Worm (Caenorhabditis elegans) whole organism, L2 larva: ENCODE measurements around the gene tatn-1.
A peak's percentile ranks its signal among the peaks of the same experiment; 100 is the strongest.

ENCODE experiments used
- C34F6.9 ChIP-seq: fragments of 150-350 bp; optimal IDR thresholded peaks from 2 replicates; lab custom pipeline; 2014; ENCODE audit warnings: missing biosample characterization, missing genetic modification characterization
- F13H6.1 ChIP-seq: sonication (generic microtip); optimal IDR thresholded peaks from 2 replicates; lab custom pipeline; 2016; ENCODE audit warnings: missing genetic modification characterization, missing compliant biosample characterization
- R02D3.7 ChIP-seq: fragments of 150-350 bp; optimal IDR thresholded peaks from 2 replicates; lab custom pipeline; 2014; ENCODE audit warnings: missing biosample characterization, missing genetic modification characterization
- Y55F3AM.14 ChIP-seq: fragments of 200-800 bp; sonication (Bioruptor generic); optimal IDR thresholded peaks from 2 replicates; lab custom pipeline; 2018; ENCODE audit warnings: mild to moderate bottlenecking, missing genetic modification characterization, missing compliant biosample characterization
- ZK546.5 ChIP-seq: sonication (generic microtip); optimal IDR thresholded peaks from 2 replicates; lab custom pipeline; 2017; ENCODE audit warnings: missing biosample characterization, missing genetic modification characterization
- ama-1 ChIP-seq: fragments of 150-350 bp; optimal IDR thresholded peaks from 2 replicates; lab custom pipeline; 2018; ENCODE audit warnings: inconsistent platforms
- blmp-1 ChIP-seq: sonication (generic microtip); optimal IDR thresholded peaks from 2 replicates; lab custom pipeline; 2017; ENCODE audit warnings: missing genetic modification characterization, mild to moderate bottlenecking, missing compliant biosample characterization, antibody characterized with exemption, moderate library complexity; ENCODE audit not compliant: insufficient read depth
- ceh-16 ChIP-seq: fragments of 150-350 bp; optimal IDR thresholded peaks from 2 replicates; lab custom pipeline; 2014; ENCODE audit warnings: missing biosample characterization, missing genetic modification characterization
- ceh-82 ChIP-seq: fragments of 150-350 bp; optimal IDR thresholded peaks from 2 replicates; lab custom pipeline; 2014; ENCODE audit warnings: missing biosample characterization, missing genetic modification characterization
- crh-2 ChIP-seq: sonication (generic microtip); optimal IDR thresholded peaks from 2 replicates; lab custom pipeline; 2017; ENCODE audit warnings: missing biosample characterization, missing genetic modification characterization
- dmd-4 ChIP-seq: sonication (generic microtip); optimal IDR thresholded peaks from 2 replicates; lab custom pipeline; 2017; ENCODE audit warnings: missing biosample characterization, missing genetic modification characterization
- egl-27 ChIP-seq: sonication (generic microtip); optimal IDR thresholded peaks from 3 replicates; lab custom pipeline; 2017; ENCODE audit warnings: missing biosample characterization, missing genetic modification reagents, missing genetic modification characterization
- elt-3 ChIP-seq: sonication (generic microtip); optimal IDR thresholded peaks from 2 replicates; lab custom pipeline; 2017; ENCODE audit warnings: missing biosample characterization, missing genetic modification characterization
- fos-1 ChIP-seq: fragments of 150-350 bp; optimal IDR thresholded peaks from 2 replicates; lab custom pipeline; 2014; ENCODE audit warnings: missing biosample characterization, missing genetic modification characterization
- gmeb-1 ChIP-seq: fragments of 150-350 bp; optimal IDR thresholded peaks from 2 replicates; lab custom pipeline; 2014; ENCODE audit warnings: missing biosample characterization, missing genetic modification characterization
- lin-11 ChIP-seq: fragments of 150-350 bp; sonication (generic microtip); optimal IDR thresholded peaks from 2 replicates; lab custom pipeline; 2014; ENCODE audit warnings: missing biosample characterization, missing genetic modification characterization, inconsistent platforms, mixed read lengths
- lin-13 ChIP-seq: fragments of 150-350 bp; optimal IDR thresholded peaks from 2 replicates; lab custom pipeline; 2014; ENCODE audit warnings: missing biosample characterization, missing genetic modification reagents, missing genetic modification characterization
- lin-39 ChIP-seq: fragments of 150-350 bp; optimal IDR thresholded peaks from 2 replicates; lab custom pipeline; 2014; ENCODE audit warnings: missing biosample characterization, missing genetic modification reagents, missing genetic modification characterization
- lsy-2 ChIP-seq, 2 experiments: fragments of 150-350 bp in 1 of 2; sonication (generic microtip) in 1 of 2; optimal IDR thresholded peaks; 2 replicates each; lab custom pipeline; 2014 to 2017; ENCODE audit warnings: missing biosample characterization in 2 of 2, missing genetic modification characterization in 2 of 2
- mab-5 ChIP-seq: fragments of 150-350 bp; optimal IDR thresholded peaks from 2 replicates; lab custom pipeline; 2014; ENCODE audit warnings: missing biosample characterization, missing genetic modification characterization
- mbf-1 ChIP-seq: sonication (generic microtip); optimal IDR thresholded peaks from 2 replicates; lab custom pipeline; 2017; ENCODE audit warnings: missing biosample characterization, missing genetic modification characterization
- mdl-1 ChIP-seq, 2 experiments: fragments of 150-350 bp in 1 of 2; sonication (generic microtip) in 1 of 2; optimal IDR thresholded peaks; 2 replicates each; lab custom pipeline; 2017; ENCODE audit warnings: missing biosample characterization in 2 of 2, missing genetic modification characterization in 2 of 2
- nhr-10 ChIP-seq: sonication (generic microtip); optimal IDR thresholded peaks from 2 replicates; lab custom pipeline; 2017; ENCODE audit warnings: missing biosample characterization, missing genetic modification characterization
- nhr-12 ChIP-seq: fragments of 150-350 bp; optimal IDR thresholded peaks from 2 replicates; lab custom pipeline; 2014; ENCODE audit warnings: missing biosample characterization, missing genetic modification characterization
- nhr-129 ChIP-seq: fragments of 150-350 bp; optimal IDR thresholded peaks from 2 replicates; lab custom pipeline; 2014; ENCODE audit warnings: missing biosample characterization, missing genetic modification characterization
- nhr-21 ChIP-seq: fragments of 150-350 bp; optimal IDR thresholded peaks from 2 replicates; lab custom pipeline; 2014; ENCODE audit warnings: missing biosample characterization, missing genetic modification characterization
- nhr-23 ChIP-seq: fragments of 150-350 bp; optimal IDR thresholded peaks from 2 replicates; lab custom pipeline; 2014; ENCODE audit warnings: missing biosample characterization, missing genetic modification reagents, missing genetic modification characterization
- nhr-237 ChIP-seq: fragments of 150-350 bp; optimal IDR thresholded peaks from 2 replicates; lab custom pipeline; 2014; ENCODE audit warnings: missing biosample characterization, missing genetic modification characterization
- nhr-25 ChIP-seq: fragments of 150-350 bp; sonication (generic microtip); optimal IDR thresholded peaks from 3 replicates; lab custom pipeline; 2014; ENCODE audit warnings: missing biosample characterization, missing genetic modification characterization
- nhr-6 ChIP-seq: fragments of 150-350 bp; optimal IDR thresholded peaks from 2 replicates; lab custom pipeline; 2014; ENCODE audit warnings: missing biosample characterization, missing genetic modification characterization
- nhr-77 ChIP-seq: fragments of 150-350 bp; optimal IDR thresholded peaks from 2 replicates; lab custom pipeline; 2014; ENCODE audit warnings: missing biosample characterization, missing genetic modification characterization
- peb-1 ChIP-seq: fragments of 150-350 bp; optimal IDR thresholded peaks from 2 replicates; lab custom pipeline; 2014; ENCODE audit warnings: missing biosample characterization, missing genetic modification characterization
- sem-4 ChIP-seq: fragments of 150-350 bp; optimal IDR thresholded peaks from 2 replicates; lab custom pipeline; 2014; ENCODE audit warnings: missing biosample characterization, missing genetic modification reagents, missing genetic modification characterization
- skn-1 ChIP-seq: sonication (generic microtip); optimal IDR thresholded peaks from 2 replicates; lab custom pipeline; 2017; ENCODE audit warnings: missing biosample characterization, missing genetic modification characterization
- sma-3 ChIP-seq: sonication (generic microtip); optimal IDR thresholded peaks from 2 replicates; lab custom pipeline; 2016; ENCODE audit warnings: missing genetic modification reagents, missing genetic modification characterization, missing compliant biosample characterization
- sma-9 ChIP-seq, 2 experiments: fragments of 150-350 bp in 1 of 2; sonication (generic microtip) in 1 of 2; optimal IDR thresholded peaks; 2 replicates each; lab custom pipeline; 2014 to 2016; ENCODE audit warnings: missing genetic modification characterization in 2 of 2, mild to moderate bottlenecking in 1 of 2, missing biosample characterization in 1 of 2, missing compliant biosample characterization in 1 of 2, missing genetic modification reagents in 1 of 2, moderate library complexity in 1 of 2
- snpc-4 ChIP-seq: fragments of 150-350 bp; optimal IDR thresholded peaks from 2 replicates; lab custom pipeline; 2014; ENCODE audit warnings: missing biosample characterization, missing genetic modification characterization
- unc-39 ChIP-seq: fragments of 150-350 bp; optimal IDR thresholded peaks from 2 replicates; lab custom pipeline; 2014; ENCODE audit warnings: missing biosample characterization, missing genetic modification characterization
- unc-55 ChIP-seq: fragments of 150-350 bp; sonication (generic microtip); optimal IDR thresholded peaks from 3 replicates; lab custom pipeline; 2014; ENCODE audit warnings: missing biosample characterization, missing genetic modification reagents, missing genetic modification characterization
- unc-62 ChIP-seq: fragments of 150-350 bp; optimal IDR thresholded peaks from 2 replicates; lab custom pipeline; 2014; ENCODE audit warnings: missing biosample characterization, missing genetic modification reagents, missing genetic modification characterization
- zag-1 ChIP-seq: fragments of 150-350 bp; optimal IDR thresholded peaks from 2 replicates; lab custom pipeline; 2014; ENCODE audit warnings: missing biosample characterization, missing genetic modification characterization
- ztf-1 ChIP-seq: fragments of 200-800 bp; sonication (Bioruptor generic); conservative IDR thresholded peaks from 2 replicates; pipeline ENCODE4 v1.3.6; 2022; ENCODE audit warnings: missing genetic modification characterization, missing compliant biosample characterization
- ztf-11 ChIP-seq: sonication (generic microtip); optimal IDR thresholded peaks from 2 replicates; lab custom pipeline; 2017; ENCODE audit warnings: missing biosample characterization, missing genetic modification characterization
- ztf-4 ChIP-seq: fragments of 150-350 bp; optimal IDR thresholded peaks from 2 replicates; lab custom pipeline; 2014; ENCODE audit warnings: missing biosample characterization, missing genetic modification characterization

The tatn-1 gene

DNA sequence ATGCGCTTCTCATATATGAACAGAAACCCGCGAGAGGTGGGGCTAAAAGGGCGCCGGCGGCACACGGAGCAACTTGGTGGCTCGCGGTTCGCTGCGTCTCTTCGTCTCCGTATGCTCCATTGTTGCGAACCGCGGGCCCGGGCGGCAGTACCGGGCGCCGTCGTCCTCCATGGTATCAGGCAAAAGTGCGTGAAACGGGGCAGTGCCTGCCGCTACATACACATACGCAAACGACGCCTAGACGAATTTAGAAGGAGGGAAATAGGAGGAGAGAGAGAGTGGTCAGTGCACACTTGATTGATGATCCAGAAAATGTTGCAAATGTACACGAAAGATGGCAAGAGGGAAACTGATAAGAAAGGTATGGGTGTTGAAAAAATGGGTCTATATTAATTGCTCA, 46.3 kb upstream of the tatn-1 start:
- no peak for TF ChIP-seq crh-2 (tag; lab: Kevin White, UChicago)
- peak; percentile 10 for TF ChIP-seq gmeb-1
- no peak for TF ChIP-seq unc-55 (GFP tag; lab: Kevin White, UChicago)
- peak; percentile 57 for TF ChIP-seq zag-1 (tag; lab: Kevin White, UChicago)
- peak; percentile 61 for TF ChIP-seq snpc-4 (tag; lab: Kevin White, UChicago)
- TF ChIP-seq nhr-21 (tag; lab: Kevin White, UChicago): peak; percentile 11
- TF ChIP-seq fos-1: peak; percentile 51

DNA sequence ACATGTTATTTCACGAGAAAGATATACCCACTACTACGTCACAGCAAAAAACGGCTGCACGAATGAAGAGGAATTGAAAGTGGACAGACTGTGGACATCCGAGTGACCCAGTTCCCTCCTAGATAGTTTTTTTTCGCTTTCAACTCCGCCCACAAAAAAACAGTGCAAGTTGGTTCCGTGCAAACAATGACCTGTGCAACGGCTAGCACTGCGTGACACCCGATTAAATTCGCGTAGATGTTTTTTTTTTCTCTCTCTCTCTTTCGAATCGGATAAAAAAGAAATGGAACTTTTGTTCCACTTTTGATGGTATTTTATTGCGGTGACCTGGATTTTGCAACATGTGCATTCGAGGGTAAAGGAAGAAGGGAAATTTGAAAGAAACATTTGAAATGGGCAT, 45.6 kb upstream of the tatn-1 start:
- TF ChIP-seq lin-39 (tag; lab: Kevin White, UChicago) (no peak), ztf-11 (tag; lab: Kevin White, UChicago) (no peak), Y55F3AM.14 (GFP tag; lab: Kevin White, UChicago) (no peak), F13H6.1 (tag; lab: Kevin White, UChicago) (no peak), unc-62 (GFP tag; lab: Kevin White, UChicago) (no peak), egl-27 (no peak)

DNA sequence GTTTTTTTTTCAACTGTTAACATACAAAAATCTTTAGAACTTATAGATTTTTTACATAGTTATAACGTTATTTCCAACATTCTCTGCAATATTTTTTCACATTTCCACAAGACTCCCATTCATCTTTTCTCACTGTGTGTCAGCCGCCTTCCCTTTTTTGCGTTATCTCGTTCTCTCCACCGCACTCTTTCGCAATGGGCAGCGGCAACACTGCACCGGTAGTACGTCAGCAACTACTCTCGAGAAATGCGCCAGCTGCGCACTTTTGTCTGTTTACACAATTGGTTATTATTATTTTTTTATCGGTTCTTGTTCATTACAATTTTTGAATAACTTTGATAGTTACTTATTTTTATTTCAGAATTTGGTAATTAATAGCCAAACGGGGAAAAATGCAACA, 43.9 kb upstream of the tatn-1 start, which contains the start of gene C05G5.2:
Gene C05G5.2 (plus strand): TSS at position 356 of the 400 bp plus-strand sequence.
- TF ChIP-seq C34F6.9 (tag; lab: Kevin White, UChicago): peak; percentile 89
- peak; percentile 80 for TF ChIP-seq snpc-4 (tag; lab: Kevin White, UChicago)
- no peak for TF ChIP-seq elt-3 (tag; lab: Kevin White, UChicago)
- peak; percentile 82 for TF ChIP-seq lin-13 (GFP tag; lab: Kevin White, UChicago)
- no peak for TF ChIP-seq nhr-237 (tag; lab: Kevin White, UChicago)
- TF ChIP-seq skn-1 (tag; lab: Kevin White, UChicago): peak; percentile 45
- TF ChIP-seq blmp-1 (tag; lab: Kevin White, UChicago): peak; percentile 59
- peak; percentile 95 for TF ChIP-seq crh-2 (tag; lab: Kevin White, UChicago)
- TF ChIP-seq ztf-4 (tag; lab: Kevin White, UChicago): peak; percentile 57
- TF ChIP-seq R02D3.7 (tag; lab: Kevin White, UChicago): no peak
- TF ChIP-seq nhr-6: peak; percentile 66
- peak; percentile 84 for TF ChIP-seq zag-1 (tag; lab: Kevin White, UChicago)
- TF ChIP-seq nhr-21 (tag; lab: Kevin White, UChicago): peak; percentile 85
- TF ChIP-seq sma-3 (GFP tag; lab: Kevin White, UChicago): peak; percentile 89
- peak; percentile 67 for TF ChIP-seq mab-5 (tag; lab: Kevin White, UChicago)
- peak; percentile 91 for TF ChIP-seq nhr-25 (tag; lab: Kevin White, UChicago)
- peak; percentile 82 for TF ChIP-seq egl-27
- peak; percentile 98 for TF ChIP-seq fos-1
- TF ChIP-seq ceh-82 (tag; lab: Kevin White, UChicago): peak; percentile 18
- no peak for TF ChIP-seq dmd-4 (tag; lab: Kevin White, UChicago)
- no peak for TF ChIP-seq ZK546.5
- no peak for TF ChIP-seq nhr-12 (tag; lab: Kevin White, UChicago)
- TF ChIP-seq mdl-1 (tag; optimal IDR thresholded peaks at IDR 0.05; lab: Kevin White, UChicago): peak in 1 of 2 experiments; percentile 81
- peak; percentile 26 for TF ChIP-seq Y55F3AM.14 (GFP tag; lab: Kevin White, UChicago)
- TF ChIP-seq ztf-1 (GFP tag; lab: Robert Waterston, UW): no peak
- TF ChIP-seq gmeb-1: peak; percentile 75
- no peak for TF ChIP-seq nhr-23 (tag; lab: Kevin White, UChicago)
- peak; percentile 77 for TF ChIP-seq lin-11
- TF ChIP-seq ceh-16 (tag; lab: Kevin White, UChicago): peak; percentile 46
- no peak for TF ChIP-seq nhr-77
- TF ChIP-seq F13H6.1 (tag; lab: Kevin White, UChicago): peak; percentile 89
- TF ChIP-seq nhr-10: no peak
- no peak for TF ChIP-seq unc-39 (tag; lab: Kevin White, UChicago)
- no peak for TF ChIP-seq peb-1 (tag; lab: Kevin White, UChicago)
- TF ChIP-seq sma-9 (GFP tag; optimal IDR thresholded peaks at IDR 0.05; lab: Kevin White, UChicago): peak; percentile 93
- TF ChIP-seq sma-9 (tag; optimal IDR thresholded peaks at IDR 0.05; lab: Kevin White, UChicago): no peak
- TF ChIP-seq sem-4 (tag; lab: Kevin White, UChicago): peak; percentile 82
- TF ChIP-seq ztf-11 (tag; lab: Kevin White, UChicago): peak; percentile 5
- peak; percentile 73 to 92 for TF ChIP-seq lsy-2 (tag; optimal IDR thresholded peaks at IDR 0.05; lab: Kevin White, UChicago)
- TF ChIP-seq unc-55 (GFP tag; lab: Kevin White, UChicago): peak; percentile 96
- TF ChIP-seq mbf-1 (tag; lab: Kevin White, UChicago): no peak
- TF ChIP-seq ama-1: no peak
- peak; percentile 90 for TF ChIP-seq nhr-129 (tag; lab: Kevin White, UChicago)
